Worm (Caenorhabditis elegans) whole organism, early embryonic: ENCODE data around the gene F44A2.5.

ENCODE experiments used
- B0310.2 ChIP-seq: sonication (generic microtip); optimal IDR thresholded peaks from 2 replicates; lab custom pipeline; 2016; ENCODE audit warnings: mild to moderate bottlenecking, missing genetic modification characterization, missing compliant biosample characterization
- aly-1 ChIP-seq: sonication (generic microtip); optimal IDR thresholded peaks from 2 replicates; lab custom pipeline; 2016; ENCODE audit warnings: missing genetic modification characterization, missing compliant biosample characterization
- ama-1 ChIP-seq: fragments of 150-350 bp; optimal IDR thresholded peaks from 2 replicates; lab custom pipeline; 2014
- ceh-13 ChIP-seq: fragments of 200-800 bp; sonication (Bioruptor generic); optimal IDR thresholded peaks from 2 replicates; lab custom pipeline; 2018; ENCODE audit warnings: mild to moderate bottlenecking, missing genetic modification characterization, missing compliant biosample characterization
- ceh-36 ChIP-seq: sonication (generic microtip); optimal IDR thresholded peaks from 2 replicates; lab custom pipeline; 2016; ENCODE audit warnings: missing genetic modification characterization, inconsistent platforms, missing compliant biosample characterization
- flt-1 ChIP-seq: fragments of 200-800 bp; sonication (Bioruptor generic); IDR thresholded peaks from 2 replicates; pipeline ENCODE4 v1.3.6; 2022; ENCODE audit warnings: missing genetic modification characterization, missing compliant biosample characterization
- scrt-1 ChIP-seq: fragments of 200-800 bp; sonication (Bioruptor generic); IDR thresholded peaks from 2 replicates; pipeline ENCODE4 v1.3.6; 2022; ENCODE audit warnings: missing genetic modification characterization, missing compliant biosample characterization
- tbx-11 ChIP-seq: fragments of 200-800 bp; sonication (Bioruptor generic); IDR thresholded peaks from 2 replicates; pipeline ENCODE4 v1.3.6; 2022; ENCODE audit warnings: missing genetic modification characterization, missing compliant biosample characterization

ce11 chrV:9270442-9270841, 27.0 kb upstream of the F44A2.5 start:
- TF ChIP-seq ama-1 (lab: Kevin White, UChicago) (no peak), scrt-1 (no peak), ceh-13 (GFP tag; lab: Kevin White, UChicago) (no peak), ceh-36 (tag; lab: Kevin White, UChicago) (no peak), flt-1 (GFP tag; lab: Robert Waterston, UW) (no peak), tbx-11 (GFP tag; lab: Robert Waterston, UW) (no peak), aly-1 (tag; lab: Kevin White, UChicago) (no peak), B0310.2 (tag; lab: Kevin White, UChicago) (no peak)
